Fruit fly (Drosophila melanogaster) whole organism, wandering third instar larva: ENCODE measurements around the gene ph-p.

Experiments used
- CG9705 ChIP-seq: fragments of 200-800 bp; sonication (Bioruptor generic); optimal IDR thresholded peaks from 2 replicates; lab custom pipeline; 2018; ENCODE audit warnings: missing biosample characterization, mild to moderate bottlenecking, missing genetic modification characterization
- Dfd ChIP-seq: fragments of >200 bp; optimal IDR thresholded peaks from 2 replicates; lab custom pipeline; 2017; ENCODE audit warnings: missing biosample characterization, missing genetic modification characterization
- HLH106 ChIP-seq: fragments of 200-800 bp; optimal IDR thresholded peaks from 3 replicates; lab custom pipeline; 2019; ENCODE audit warnings: missing biosample characterization, mild to moderate bottlenecking, missing genetic modification characterization, moderate library complexity
- Hr78 ChIP-seq: fragments of >200 bp; optimal IDR thresholded peaks from 2 replicates; lab custom pipeline; 2017; ENCODE audit warnings: missing biosample characterization, missing genetic modification characterization
- Myc ChIP-seq: fragments of >200 bp; optimal IDR thresholded peaks from 2 replicates; lab custom pipeline; 2017
- fru ChIP-seq: fragments of 200-800 bp; sonication (Bioruptor generic); optimal IDR thresholded peaks from 3 replicates; lab custom pipeline; 2016; ENCODE audit warnings: missing biosample characterization, mild to moderate bottlenecking, missing genetic modification characterization
- h ChIP-seq: fragments of 200-800 bp; sonication (Bioruptor generic); optimal IDR thresholded peaks from 3 replicates; lab custom pipeline; 2016; ENCODE audit warnings: missing biosample characterization, mild to moderate bottlenecking, missing genetic modification characterization
- pan ChIP-seq: fragments of >200 bp; optimal IDR thresholded peaks from 2 replicates; lab custom pipeline; 2017
- psq ChIP-seq: fragments of 200-800 bp; sonication (Bioruptor generic); optimal IDR thresholded peaks from 3 replicates; lab custom pipeline; 2017; ENCODE audit warnings: missing biosample characterization, mild to moderate bottlenecking, missing genetic modification characterization, moderate library complexity
- usp ChIP-seq: fragments of >200 bp; optimal IDR thresholded peaks from 2 replicates; lab custom pipeline; 2017; ENCODE audit warnings: missing biosample characterization, missing genetic modification characterization

- TF ChIP-seq pan (lab: Kevin White, UChicago) (no peak), fru (GFP tag; lab: Kevin White, UChicago) (peak; percentile 97), Hr78 (no peak), Dfd (GFP tag; lab: Kevin White, UChicago) (peak; percentile 92), CG9705 (GFP tag; lab: Kevin White, UChicago) (peak; percentile 99), HLH106 (tag; lab: Kevin White, UChicago) (peak; percentile 99), usp (GFP tag; lab: Kevin White, UChicago) (no peak), Myc (lab: Kevin White, UChicago) (no peak), psq (GFP tag; lab: Kevin White, UChicago) (peak; percentile 96), h (GFP tag; lab: Kevin White, UChicago) (peak; percentile 99)
Measured at dm6 chrX:2137587-2138341, 407 bp downstream of the ph-p start.
